Worm (Caenorhabditis elegans): ENCODE results near the gene nrde-3.

ce11 chrX:394709-395108, 22.7 kb downstream of the nrde-3 start, which contains the start of gene R04A9.7:
- no peak for TF ChIP-seq ztf-11 (tag; optimal IDR thresholded peaks at IDR 0.05)
- TF ChIP-seq nhr-76 (tag; optimal IDR thresholded peaks at IDR 0.05), result no peak
- TF ChIP-seq sem-2 (GFP tag; optimal IDR thresholded peaks at IDR 0.05), result no peak
- TF ChIP-seq unc-120 (tag; optimal IDR thresholded peaks at IDR 0.05; ENCODE audit: poor library complexity, severe bottlenecking), result no peak
- TF ChIP-seq elt-3 (tag; optimal IDR thresholded peaks at IDR 0.05), result no peak
- TF ChIP-seq unc-62 (GFP tag; optimal IDR thresholded peaks at IDR 0.05), result no peak
- no peak for TF ChIP-seq nhr-237 (tag; optimal IDR thresholded peaks at IDR 0.05)
- no peak for TF ChIP-seq lin-32 (GFP tag; optimal IDR thresholded peaks at IDR 0.05)
- TF ChIP-seq lsy-2 (tag; optimal IDR thresholded peaks at IDR 0.05), result no peak

Measured in whole organism, mixed stage, embryonic.